Worm (Caenorhabditis elegans): ENCODE data around the gene cku-70.

ce11 chrIII:11127528-11127927 is 27.1 kb upstream of the cku-70 start, which contains the start of gene Y48A6C.8:
- TF ChIP-seq ztf-11 (tag; optimal IDR thresholded peaks at IDR 0.05) (no peak), fkh-10 (GFP tag; optimal IDR thresholded peaks at IDR 0.05) (no peak), nhr-12 (tag; optimal IDR thresholded peaks at IDR 0.05) (no peak), skn-1 (tag; optimal IDR thresholded peaks at IDR 0.05) (no peak), ztf-4 (tag; optimal IDR thresholded peaks at IDR 0.05) (no peak), unc-39 (tag; optimal IDR thresholded peaks at IDR 0.05) (no peak), nhr-11 (tag; optimal IDR thresholded peaks at IDR 0.05) (no peak), lin-15B (tag; optimal IDR thresholded peaks at IDR 0.05) (no peak)
